Fruit fly (Drosophila melanogaster): ENCODE measurements around the gene CG13603.

DNA sequence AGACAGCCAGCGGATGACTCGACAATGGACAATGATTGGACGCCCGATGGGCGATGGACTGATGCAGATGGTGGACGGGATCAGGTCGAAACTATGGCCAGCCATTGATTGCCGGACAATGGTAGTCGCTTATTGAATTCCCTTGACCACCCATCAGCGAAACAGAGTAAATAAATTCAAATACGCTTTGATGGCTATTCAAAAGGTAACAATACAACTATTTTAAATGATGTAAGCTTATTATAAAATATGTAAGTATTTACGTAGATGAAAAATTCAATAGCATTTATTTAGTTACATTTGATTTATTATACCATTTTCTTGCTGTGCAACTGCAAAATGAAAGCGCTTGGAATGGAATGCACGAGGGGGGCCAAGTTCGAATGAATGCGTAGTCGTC lies 28.2 kb upstream of the CG13603 start:
- TF ChIP-seq Vsx2 (GFP tag; optimal IDR thresholded peaks at IDR 0.05; ENCODE audit: partially characterized antibody) (no peak), Jra (GFP tag; optimal IDR thresholded peaks at IDR 0.05) (no peak), N (GFP tag; optimal IDR thresholded peaks at IDR 0.05) (no peak), jim (GFP tag; optimal IDR thresholded peaks at IDR 0.05) (no peak), sage (GFP tag; optimal IDR thresholded peaks at IDR 0.05) (no peak)

Data from whole organism, wandering third instar larva.